Worm (Caenorhabditis elegans) whole organism, L2 larva: ENCODE measurements around the gene C08F11.17.

ENCODE experiments used
- C34F6.9 ChIP-seq: fragments of 150-350 bp; optimal IDR thresholded peaks from 2 replicates; lab custom pipeline; 2014; ENCODE audit warnings: missing biosample characterization, missing genetic modification characterization
- R02D3.7 ChIP-seq: fragments of 150-350 bp; optimal IDR thresholded peaks from 2 replicates; lab custom pipeline; 2014; ENCODE audit warnings: missing biosample characterization, missing genetic modification characterization
- ama-1 ChIP-seq: fragments of 150-350 bp; optimal IDR thresholded peaks from 2 replicates; lab custom pipeline; 2018; ENCODE audit warnings: inconsistent platforms
- ceh-16 ChIP-seq: fragments of 150-350 bp; optimal IDR thresholded peaks from 2 replicates; lab custom pipeline; 2014; ENCODE audit warnings: missing biosample characterization, missing genetic modification characterization
- mdl-1 ChIP-seq, 2 experiments: fragments of 150-350 bp in 1 of 2; sonication (generic microtip) in 1 of 2; optimal IDR thresholded peaks; 2 replicates each; lab custom pipeline; 2017; ENCODE audit warnings: missing biosample characterization in 2 of 2, missing genetic modification characterization in 2 of 2
- nhr-237 ChIP-seq: fragments of 150-350 bp; optimal IDR thresholded peaks from 2 replicates; lab custom pipeline; 2014; ENCODE audit warnings: missing biosample characterization, missing genetic modification characterization
- nhr-6 ChIP-seq: fragments of 150-350 bp; optimal IDR thresholded peaks from 2 replicates; lab custom pipeline; 2014; ENCODE audit warnings: missing biosample characterization, missing genetic modification characterization
- nhr-77 ChIP-seq: fragments of 150-350 bp; optimal IDR thresholded peaks from 2 replicates; lab custom pipeline; 2014; ENCODE audit warnings: missing biosample characterization, missing genetic modification characterization
- ztf-11 ChIP-seq: sonication (generic microtip); optimal IDR thresholded peaks from 2 replicates; lab custom pipeline; 2017; ENCODE audit warnings: missing biosample characterization, missing genetic modification characterization

ce11 chrIV:13678649-13679048 lies 28.5 kb upstream of the C08F11.17 start, which contains the start of gene srlf-26:
- TF ChIP-seq nhr-77 (tag; lab: Kevin White, UChicago) (no peak), ceh-16 (tag; lab: Kevin White, UChicago) (no peak), mdl-1 (tag; optimal IDR thresholded peaks at IDR 0.05; lab: Kevin White, UChicago) (no peak), R02D3.7 (tag; lab: Kevin White, UChicago) (no peak), ama-1 (lab: Kevin White, UChicago) (no peak), ztf-11 (tag; lab: Kevin White, UChicago) (no peak), nhr-237 (tag; lab: Kevin White, UChicago) (no peak), nhr-6 (tag; lab: Kevin White, UChicago) (no peak), C34F6.9 (tag; lab: Kevin White, UChicago) (no peak)
